Worm (Caenorhabditis elegans): Measurements from ENCODE around the gene srbc-63.

srbc-63 gene

DNA sequence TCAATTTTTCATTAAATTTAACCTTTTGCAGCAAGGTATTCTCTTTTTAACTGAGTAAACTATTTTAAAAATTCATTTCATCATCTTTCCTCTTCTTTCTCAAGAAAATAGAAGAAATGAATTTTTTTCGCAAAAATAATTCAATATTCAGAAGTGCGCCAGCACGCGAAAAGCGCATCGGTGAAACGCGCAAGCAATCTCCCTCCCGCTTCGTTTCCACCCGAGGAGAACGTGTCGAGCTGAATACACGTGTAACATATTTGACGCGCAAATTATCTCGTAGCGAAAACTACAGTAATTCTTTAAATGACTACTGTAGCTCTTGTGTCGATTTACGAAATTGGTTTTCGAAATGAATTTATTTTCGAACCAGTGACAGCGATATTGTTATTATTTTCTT, 20.5 kb downstream of the srbc-63 start:
- TF ChIP-seq ctbp-1 (GFP tag; IDR thresholded peaks at IDR 0.05): no peak
- no peak for TF ChIP-seq nhr-48 (tag; optimal IDR thresholded peaks at IDR 0.05)
- TF ChIP-seq saeg-2 (GFP tag; IDR thresholded peaks at IDR 0.05): no peak
- peak; percentile 53 for TF ChIP-seq lin-38 (GFP tag; IDR thresholded peaks at IDR 0.05)
- TF ChIP-seq php-3 (GFP tag; IDR thresholded peaks at IDR 0.05): no peak
- TF ChIP-seq attf-4 (tag; optimal IDR thresholded peaks at IDR 0.05): no peak
- no peak for TF ChIP-seq zfp-2 (tag; optimal IDR thresholded peaks at IDR 0.05)

- TF ChIP-seq mdt-29 (GFP tag; IDR thresholded peaks at IDR 0.05): no peak
- TF ChIP-seq php-3 (GFP tag; IDR thresholded peaks at IDR 0.05): 0 out of 2 replicates have a peak, but pooled peaks have one; percentile 24
These were observed 23.6 kb downstream of the srbc-63 start, which contains the start of gene srh-170 for ce11 chrV:15388820-15389384. TSS of gene srh-170 (minus strand) at chrV:15388870.

- TF ChIP-seq unc-130 (GFP tag; optimal IDR thresholded peaks at IDR 0.05) (no peak), lin-38 (GFP tag; IDR thresholded peaks at IDR 0.05) (no peak), zip-2 (tag; optimal IDR thresholded peaks at IDR 0.05) (no peak)
These were observed 27.8 kb downstream of the srbc-63 start, which contains the start of gene str-102 for ce11 chrV:15384733-15385132. TSS of gene str-102 (plus strand) at chrV:15385033.

- TF ChIP-seq hlh-30 (tag; optimal IDR thresholded peaks at IDR 0.05; ENCODE audit: insufficient read depth) (no peak), ama-1 (optimal IDR thresholded peaks at IDR 0.05) (no peak), arid-1 (GFP tag; conservative IDR thresholded peaks at IDR 0.05) (no peak), mxl-2 (GFP tag; conservative IDR thresholded peaks at IDR 0.05) (no peak), skn-1 (tag; optimal IDR thresholded peaks at IDR 0.05) (no peak), snpc-4 (tag; optimal IDR thresholded peaks at IDR 0.05) (no peak), aha-1 (tag) (no peak), tra-1 (GFP tag; IDR thresholded peaks at IDR 0.05) (no peak), tag-97 (GFP tag; IDR thresholded peaks at IDR 0.05) (no peak)
These were observed 28.8 kb downstream of the srbc-63 start, which contains the start of gene str-88 for ce11 chrV:15383739-15384138. TSS of gene str-88 (minus strand) at chrV:15383839.

DNA sequence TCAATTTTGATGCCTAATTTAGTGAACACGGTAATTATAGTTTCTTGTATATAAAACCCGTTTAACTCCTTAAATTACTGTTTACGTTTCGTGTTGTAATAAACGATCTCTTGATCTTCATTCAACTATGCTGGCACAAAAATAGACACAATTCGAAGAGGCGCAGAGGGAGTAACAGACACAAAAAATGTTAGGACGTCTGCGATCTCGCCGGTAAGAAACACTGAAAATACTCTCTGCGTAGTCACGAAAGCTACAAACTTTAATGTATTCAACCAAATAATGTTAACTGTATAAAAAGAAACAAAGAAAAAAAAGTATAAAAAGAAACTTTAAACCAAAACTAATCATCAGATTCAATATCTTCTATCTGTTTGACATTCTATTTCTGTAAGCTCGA, 31.7 kb downstream of the srbc-63 start, which contains the start of gene dhs-23:
dhs-23 (plus strand) TSS at position 363 of the 400 bp plus-strand sequence.
- TF ChIP-seq pqm-1 (tag; optimal IDR thresholded peaks at IDR 0.05): peak; percentile 12
- TF ChIP-seq nhr-41 (GFP tag; IDR thresholded peaks at IDR 0.05): no peak
- TF ChIP-seq nhr-28 (tag; optimal IDR thresholded peaks at IDR 0.05): peak; percentile 93
- peak; percentile 81 for TF ChIP-seq nhr-77 (tag; optimal IDR thresholded peaks at IDR 0.05)
- no peak for TF ChIP-seq Y105C5A.15 (GFP tag; IDR thresholded peaks at IDR 0.05)
- no peak for TF ChIP-seq hlh-30 (tag; optimal IDR thresholded peaks at IDR 0.05; ENCODE audit: insufficient read depth)
- TF ChIP-seq daf-16 (GFP tag; optimal IDR thresholded peaks at IDR 0.05): no peak
- TF ChIP-seq daf-16 (tag; optimal IDR thresholded peaks at IDR 0.05): peak; percentile 69

DNA sequence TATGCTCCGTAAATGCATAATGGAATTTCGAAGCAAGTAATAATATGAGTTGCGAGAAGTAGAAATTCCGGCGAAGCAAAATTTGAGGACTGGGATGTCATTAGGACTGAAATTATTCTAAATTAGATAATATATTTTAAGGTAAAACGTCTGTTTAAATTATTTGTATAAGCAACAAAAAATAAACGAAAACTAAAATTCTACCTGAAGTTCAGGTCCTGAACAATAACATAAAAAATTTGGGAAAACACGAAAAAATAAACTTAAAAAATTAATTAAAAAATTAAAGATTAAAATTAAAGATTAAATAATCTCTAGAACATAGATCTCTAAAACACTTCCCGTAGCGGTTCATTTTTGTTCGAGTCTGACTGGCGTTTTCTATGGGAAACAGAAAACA, 32.7 kb downstream of the srbc-63 start, which contains the start of gene srh-251:
srh-251 (minus strand) TSS at position 101 of the 400 bp plus-strand sequence.
- TF ChIP-seq dmd-9 (GFP tag; IDR thresholded peaks at IDR 0.05) (no peak), ztf-7 (tag; optimal IDR thresholded peaks at IDR 0.05) (no peak), skn-1 (tag; optimal IDR thresholded peaks at IDR 0.05) (no peak), ces-1 (GFP tag; optimal IDR thresholded peaks at IDR 0.05) (no peak), mep-1 (tag; optimal IDR thresholded peaks at IDR 0.05) (no peak), Y75B8A.6 (GFP tag; IDR thresholded peaks at IDR 0.05) (no peak), F26F4.8 (GFP tag; conservative IDR thresholded peaks at IDR 0.05) (no peak), nhr-41 (GFP tag; IDR thresholded peaks at IDR 0.05) (no peak), rbr-2 (tag; optimal IDR thresholded peaks at IDR 0.05) (no peak), ama-1 (optimal IDR thresholded peaks at IDR 0.05) (no peak), unc-39 (tag; optimal IDR thresholded peaks at IDR 0.05) (no peak), hmg-1.1 (GFP tag; IDR thresholded peaks at IDR 0.05) (no peak)
